Fruit fly (Drosophila melanogaster) S2 (cell line): ENCODE data around the gene Sec16.

Source experiments
- CG8478 ChIP-seq: fragments of >200 bp; optimal IDR thresholded peaks from 2 replicates; lab custom pipeline; 2018
- CTCF ChIP-seq, 2 experiments: fragments of >200 bp; optimal IDR thresholded peaks; 2 replicates each; lab custom pipeline; 2018

- TF ChIP-seq CG8478 (lab: Kevin White, UChicago) (no peak), CTCF (optimal IDR thresholded peaks at IDR 0.05; lab: Kevin White, UChicago) (no peak)
These were observed 15.8 kb upstream of the Sec16 start for dm6 chrX:12580040-12580497.
